Fruit fly (Drosophila melanogaster) whole organism, embryonic: ENCODE measurements around the gene CG43999.

Experiments used
- CG10209 ChIP-seq: fragments of 200-800 bp; sonication (Bioruptor generic); optimal IDR thresholded peaks from 3 replicates; lab custom pipeline; 2017; ENCODE audit warnings: missing biosample characterization, mild to moderate bottlenecking, missing genetic modification characterization, missing genetic modification reagents
- CG11085 ChIP-seq: fragments of 200-800 bp; sonication (Bioruptor generic); IDR thresholded peaks from 2 replicates; pipeline ENCODE4 v1.3.6; 2022; ENCODE audit warnings: missing biosample characterization, missing genetic modification characterization
- CG11398 ChIP-seq: fragments of 200-800 bp; sonication (Bioruptor generic); optimal IDR thresholded peaks from 2 replicates; lab custom pipeline; 2016; ENCODE audit warnings: missing biosample characterization, missing genetic modification characterization
- CG12155 ChIP-seq: fragments of 200-800 bp; sonication (Bioruptor generic); optimal IDR thresholded peaks from 3 replicates; lab custom pipeline; 2016; ENCODE audit warnings: missing biosample characterization, missing genetic modification characterization
- CG12219 ChIP-seq: fragments of 200-800 bp; sonication (Bioruptor generic); optimal IDR thresholded peaks from 3 replicates; lab custom pipeline; 2018; ENCODE audit warnings: missing biosample characterization, mild to moderate bottlenecking, missing genetic modification characterization
- CG12391 ChIP-seq: fragments of 200-800 bp; sonication (Bioruptor generic); optimal IDR thresholded peaks from 3 replicates; lab custom pipeline; 2018; ENCODE audit warnings: missing biosample characterization, mild to moderate bottlenecking, missing genetic modification characterization, moderate library complexity
- CG14014 ChIP-seq: fragments of 200-800 bp; sonication (Bioruptor generic); IDR thresholded peaks from 2 replicates; pipeline ENCODE4 v1.3.6; 2022; ENCODE audit warnings: missing biosample characterization, missing genetic modification characterization
- CG15011 ChIP-seq: fragments of 200-800 bp; sonication (Bioruptor generic); optimal IDR thresholded peaks from 3 replicates; lab custom pipeline; 2018; ENCODE audit warnings: missing biosample characterization, mild to moderate bottlenecking, missing genetic modification characterization
- CG1603 ChIP-seq: fragments of 200-800 bp; sonication (Bioruptor generic); optimal IDR thresholded peaks from 2 replicates; lab custom pipeline; 2019; ENCODE audit warnings: missing biosample characterization, mild to moderate bottlenecking, missing genetic modification characterization, moderate library complexity
- CG1647 ChIP-seq: fragments of 200-800 bp; sonication (Bioruptor generic); optimal IDR thresholded peaks from 3 replicates; lab custom pipeline; 2016; ENCODE audit warnings: missing biosample characterization, missing genetic modification characterization
- CG1792 ChIP-seq: fragments of 200-800 bp; sonication (Bioruptor generic); optimal IDR thresholded peaks from 2 replicates; lab custom pipeline; 2016; ENCODE audit warnings: missing biosample characterization, missing genetic modification characterization
- CG2116 ChIP-seq: fragments of 200-800 bp; sonication (Bioruptor generic); optimal IDR thresholded peaks from 3 replicates; lab custom pipeline; 2018; ENCODE audit warnings: missing biosample characterization, mild to moderate bottlenecking, missing genetic modification characterization
- CG3163 ChIP-seq: fragments of 200-800 bp; sonication (Bioruptor generic); optimal IDR thresholded peaks from 3 replicates; lab custom pipeline; 2016; ENCODE audit warnings: missing biosample characterization, missing genetic modification characterization
- CG32767 ChIP-seq: fragments of 200-800 bp; sonication (Bioruptor generic); IDR thresholded peaks from 2 replicates; pipeline ENCODE4 v1.3.6; 2022; ENCODE audit warnings: missing biosample characterization, missing genetic modification characterization
- CG34422 ChIP-seq: fragments of 200-800 bp; sonication (Bioruptor generic); IDR thresholded peaks from 3 replicates; pipeline ENCODE4 v1.3.6; 2022; ENCODE audit warnings: missing biosample characterization, missing genetic modification characterization
- CG4404 ChIP-seq: fragments of 200-800 bp; sonication (Bioruptor generic); IDR thresholded peaks from 2 replicates; pipeline ENCODE4 v1.3.6; 2022; ENCODE audit warnings: missing biosample characterization, missing genetic modification characterization
- CG6813 ChIP-seq: fragments of 200-800 bp; sonication (Bioruptor generic); optimal IDR thresholded peaks from 2 replicates; lab custom pipeline; 2017; ENCODE audit warnings: missing biosample characterization, missing genetic modification characterization, mild to moderate bottlenecking, moderate library complexity, missing genetic modification reagents
- CG6854 ChIP-seq: fragments of 200-800 bp; sonication (Bioruptor generic); optimal IDR thresholded peaks from 3 replicates; lab custom pipeline; 2017; ENCODE audit warnings: missing biosample characterization, mild to moderate bottlenecking, missing genetic modification characterization
- CG7271 ChIP-seq: fragments of 200-800 bp; sonication (Bioruptor generic); optimal IDR thresholded peaks from 2 replicates; lab custom pipeline; 2018; ENCODE audit warnings: missing biosample characterization, mild to moderate bottlenecking, missing genetic modification characterization, moderate library complexity
- CG8089 ChIP-seq: fragments of 200-800 bp; sonication (Bioruptor generic); optimal IDR thresholded peaks from 3 replicates; lab custom pipeline; 2016; ENCODE audit warnings: missing biosample characterization, missing genetic modification characterization
- CG9727 ChIP-seq: fragments of 200-800 bp; sonication (Bioruptor generic); optimal IDR thresholded peaks from 3 replicates; lab custom pipeline; 2017; ENCODE audit warnings: missing biosample characterization, mild to moderate bottlenecking, missing genetic modification characterization
- CG9817 ChIP-seq: fragments of 200-800 bp; sonication (Bioruptor generic); optimal IDR thresholded peaks from 2 replicates; lab custom pipeline; 2018; ENCODE audit warnings: missing biosample characterization, mild to moderate bottlenecking, missing genetic modification characterization, moderate library complexity
- Dek ChIP-seq: fragments of 200-800 bp; sonication (Bioruptor generic); optimal IDR thresholded peaks from 3 replicates; lab custom pipeline; 2019; ENCODE audit warnings: missing biosample characterization, mild to moderate bottlenecking, missing genetic modification characterization, moderate library complexity
- Doc2 ChIP-seq: fragments of 200-800 bp; sonication (Bioruptor generic); IDR thresholded peaks from 2 replicates; pipeline ENCODE4 v1.3.6; 2022; ENCODE audit warnings: missing biosample characterization, missing genetic modification characterization
- Dp ChIP-seq: fragments of 200-800 bp; sonication (Bioruptor generic); optimal IDR thresholded peaks from 2 replicates; lab custom pipeline; 2018; ENCODE audit warnings: missing biosample characterization, mild to moderate bottlenecking, missing genetic modification characterization, moderate library complexity
- Gug ChIP-seq: fragments of 200-800 bp; sonication (Bioruptor generic); IDR thresholded peaks from 4 replicates; pipeline ENCODE4 v1.3.6; 2022; ENCODE audit warnings: missing biosample characterization, missing genetic modification characterization
- HmgZ ChIP-seq: fragments of 200-800 bp; sonication (Bioruptor generic); optimal IDR thresholded peaks from 2 replicates; lab custom pipeline; 2018; ENCODE audit warnings: missing biosample characterization, mild to moderate bottlenecking, missing genetic modification characterization
- Hr78 ChIP-seq, 2 experiments: fragments of 200-800 bp in 1 of 2; fragments of >200 bp in 1 of 2; sonication (Bioruptor generic) in 1 of 2; optimal IDR thresholded peaks; 2 replicates each; lab custom pipeline; 2017 to 2019; ENCODE audit warnings: missing biosample characterization in 2 of 2, missing genetic modification characterization in 2 of 2, mild to moderate bottlenecking in 1 of 2, moderate library complexity in 1 of 2
- Max ChIP-seq: fragments of 200-800 bp; sonication (Bioruptor generic); optimal IDR thresholded peaks from 2 replicates; lab custom pipeline; 2016; ENCODE audit warnings: missing biosample characterization, mild to moderate bottlenecking, missing genetic modification characterization
- Neu2 ChIP-seq: fragments of 200-800 bp; sonication (Bioruptor generic); optimal IDR thresholded peaks from 3 replicates; lab custom pipeline; 2016; ENCODE audit warnings: missing biosample characterization, missing genetic modification characterization, borderline replicate concordance
- Nf-YB ChIP-seq: fragments of 200-800 bp; sonication (Bioruptor generic); optimal IDR thresholded peaks from 3 replicates; lab custom pipeline; 2019; ENCODE audit warnings: missing biosample characterization, mild to moderate bottlenecking, missing genetic modification characterization, moderate library complexity
- Opbp ChIP-seq: fragments of 200-800 bp; sonication (Bioruptor generic); IDR thresholded peaks from 3 replicates; pipeline ENCODE4 v1.3.6; 2022; ENCODE audit warnings: missing biosample characterization, missing genetic modification characterization; ENCODE audit not compliant: partially characterized antibody
- Optix ChIP-seq: fragments of 200-800 bp; sonication (Bioruptor generic); IDR thresholded peaks from 3 replicates; pipeline ENCODE4 v1.3.6; 2022; ENCODE audit warnings: missing biosample characterization, missing genetic modification characterization
- Side ChIP-seq: fragments of 200-800 bp; sonication (Bioruptor generic); optimal IDR thresholded peaks from 2 replicates; lab custom pipeline; 2016; ENCODE audit warnings: missing biosample characterization, missing genetic modification characterization
- Six4 ChIP-seq: fragments of 200-800 bp; sonication (Bioruptor generic); optimal IDR thresholded peaks from 2 replicates; lab custom pipeline; 2016; ENCODE audit warnings: missing biosample characterization, missing genetic modification characterization
- Sox102F ChIP-seq: fragments of 200-800 bp; sonication (Bioruptor generic); optimal IDR thresholded peaks from 2 replicates; lab custom pipeline; 2018; ENCODE audit warnings: missing biosample characterization, mild to moderate bottlenecking, missing genetic modification characterization, moderate library complexity
- al ChIP-seq: fragments of 200-800 bp; sonication (Bioruptor generic); IDR thresholded peaks from 2 replicates; pipeline ENCODE4 v1.3.6; 2022; ENCODE audit warnings: missing biosample characterization, missing genetic modification characterization
- ase ChIP-seq: fragments of 200-800 bp; sonication (Bioruptor generic); IDR thresholded peaks from 3 replicates; pipeline ENCODE4 v1.3.6; 2022; ENCODE audit warnings: missing biosample characterization, missing genetic modification characterization
- bab2 ChIP-seq: fragments of 200-800 bp; sonication (Bioruptor generic); optimal IDR thresholded peaks from 2 replicates; lab custom pipeline; 2016; ENCODE audit warnings: missing biosample characterization, missing genetic modification characterization
- br ChIP-seq: fragments of >200 bp; optimal IDR thresholded peaks from 2 replicates; lab custom pipeline; 2017
- bsh ChIP-seq, 2 experiments: fragments of 200-800 bp; sonication (Bioruptor generic); optimal IDR thresholded peaks; 2 replicates each; lab custom pipeline; 2017 to 2018; ENCODE audit warnings: mild to moderate bottlenecking in 2 of 2, missing biosample characterization in 2 of 2, missing genetic modification characterization in 2 of 2, moderate library complexity in 1 of 2
- gt ChIP-seq: fragments of 200-800 bp; sonication (Bioruptor generic); IDR thresholded peaks from 2 replicates; pipeline ENCODE4 v1.3.6; 2022; ENCODE audit warnings: missing biosample characterization, missing genetic modification characterization
- h ChIP-seq: fragments of >200 bp; optimal IDR thresholded peaks from 2 replicates; lab custom pipeline; 2017
- lmd ChIP-seq: fragments of 200-800 bp; sonication (Bioruptor generic); IDR thresholded peaks from 2 replicates; pipeline ENCODE4 v1.3.6; 2022; ENCODE audit warnings: missing biosample characterization, missing genetic modification characterization
- lov ChIP-seq, 2 experiments: fragments of 200-800 bp in 1 of 2; fragments of >200 bp in 1 of 2; sonication (Bioruptor generic) in 1 of 2; IDR thresholded peaks in 1 of 2; optimal IDR thresholded peaks in 1 of 2; 2 replicates in 1 of 2; 3 replicates in 1 of 2; pipeline versions ENCODE4 v1.3.6 to Lab custom; 2017 to 2022; ENCODE audit warnings: missing biosample characterization in 1 of 2, missing genetic modification characterization in 1 of 2
- onecut ChIP-seq: fragments of 200-800 bp; sonication (Bioruptor generic); IDR thresholded peaks from 2 replicates; pipeline ENCODE4 v1.3.6; 2022; ENCODE audit warnings: missing biosample characterization, missing genetic modification characterization
- psq ChIP-seq: fragments of 200-800 bp; sonication (Bioruptor generic); optimal IDR thresholded peaks from 2 replicates; lab custom pipeline; 2017; ENCODE audit warnings: missing biosample characterization, missing genetic modification characterization
- vnd ChIP-seq: fragments of 200-800 bp; sonication (Bioruptor generic); IDR thresholded peaks from 3 replicates; pipeline ENCODE4 v1.3.6; 2022; ENCODE audit warnings: missing biosample characterization, missing genetic modification characterization; ENCODE audit not compliant: partially characterized antibody
- vvl ChIP-seq: fragments of 200-800 bp; sonication (Bioruptor generic); IDR thresholded peaks from 2 replicates; pipeline ENCODE4 v1.3.6; 2022; ENCODE audit warnings: missing biosample characterization, missing genetic modification characterization
- zen2 ChIP-seq: fragments of 200-800 bp; sonication (Bioruptor generic); IDR thresholded peaks from 3 replicates; pipeline ENCODE4 v1.3.6; 2022; ENCODE audit warnings: missing biosample characterization, missing genetic modification characterization; ENCODE audit not compliant: partially characterized antibody
- zf30C ChIP-seq: fragments of 200-800 bp; sonication (Bioruptor generic); optimal IDR thresholded peaks from 3 replicates; lab custom pipeline; 2018; ENCODE audit warnings: missing biosample characterization, mild to moderate bottlenecking, missing genetic modification characterization

CG43999 gene

DNA sequence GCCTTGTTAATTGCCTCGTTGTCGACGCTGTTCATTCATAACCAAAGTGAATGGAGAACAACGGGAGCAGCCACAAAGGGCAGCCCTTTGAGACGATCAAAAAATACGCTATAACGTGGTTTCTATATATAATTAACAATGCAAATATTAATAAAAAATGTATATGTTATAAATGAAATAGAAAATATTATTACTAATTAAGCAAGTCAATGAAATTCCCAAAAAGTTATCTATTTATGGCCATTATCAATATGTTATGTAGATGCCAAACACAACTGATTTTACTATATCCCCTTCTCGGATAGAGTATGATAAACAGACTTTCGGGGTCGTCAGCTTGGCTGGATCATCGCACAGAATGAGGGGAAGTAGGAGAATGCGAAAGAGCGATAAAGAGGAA, 40.6 kb upstream of the CG43999 start (continued):
- TF ChIP-seq CG1603 (tag; lab: Kevin White, UChicago): no peak
- TF ChIP-seq vvl: peak; percentile 50; the same call in 1 of the 2 replicates
- no peak for TF ChIP-seq Gug (GFP tag; lab: Robert Waterston, UW)
- TF ChIP-seq bab2 (GFP tag; lab: Kevin White, UChicago): no peak
- TF ChIP-seq lmd (GFP tag; lab: Robert Waterston, UW): peak; percentile 65
- TF ChIP-seq HmgZ (tag; lab: Kevin White, UChicago): no peak
- TF ChIP-seq CG14014 (GFP tag; lab: Robert Waterston, UW): peak; percentile 30; the same call in 1 of the 2 replicates
- TF ChIP-seq vnd (GFP tag; lab: Robert Waterston, UW): no peak
- TF ChIP-seq Side (GFP tag; lab: Kevin White, UChicago): no peak
- TF ChIP-seq Optix (GFP tag; lab: Robert Waterston, UW): no peak
- TF ChIP-seq psq (GFP tag; lab: Kevin White, UChicago): no peak
- TF ChIP-seq CG11085 (GFP tag; lab: Robert Waterston, UW): no peak
- no peak for TF ChIP-seq CG8089 (GFP tag; lab: Kevin White, UChicago)
- no peak for TF ChIP-seq CG2116
- no peak for TF ChIP-seq CG12219 (GFP tag; lab: Kevin White, UChicago)
- TF ChIP-seq CG34422: no peak; the same call in 1 of the 3 replicates
- TF ChIP-seq Sox102F (GFP tag; lab: Kevin White, UChicago): peak; percentile 69
- TF ChIP-seq CG6813 (GFP tag; lab: Kevin White, UChicago): no peak
- TF ChIP-seq gt (GFP tag; lab: Robert Waterston, UW): no peak
- peak; percentile 29 for TF ChIP-seq Dek (tag; lab: Kevin White, UChicago)
- no peak for TF ChIP-seq CG1792 (GFP tag; lab: Kevin White, UChicago)
- TF ChIP-seq zf30C (GFP tag; lab: Kevin White, UChicago): no peak
- TF ChIP-seq h (lab: Kevin White, UChicago): no peak
- no peak for TF ChIP-seq Max (GFP tag; lab: Kevin White, UChicago)
- no peak for TF ChIP-seq CG10209 (GFP tag; lab: Kevin White, UChicago)
- TF ChIP-seq CG9817 (tag; lab: Kevin White, UChicago): peak; percentile 70
- peak; percentile 42; the same call in 1 of the 2 replicates for TF ChIP-seq CG32767 (GFP tag; lab: Robert Waterston, UW)
- no peak for TF ChIP-seq Neu2 (GFP tag; lab: Kevin White, UChicago)
- TF ChIP-seq Doc2 (GFP tag; lab: Robert Waterston, UW): no peak
- no peak for TF ChIP-seq Opbp (GFP tag; lab: Robert Waterston, UW)
- no peak for TF ChIP-seq CG3163
- TF ChIP-seq CG11398 (GFP tag; lab: Kevin White, UChicago): no peak
- TF ChIP-seq Nf-YB (GFP tag; lab: Kevin White, UChicago): no peak
- TF ChIP-seq Hr78 (GFP tag; optimal IDR thresholded peaks at IDR 0.05; lab: Kevin White, UChicago): peak in 1 of 2 experiments; percentile 35
- peak; percentile 50 for TF ChIP-seq CG12391
- TF ChIP-seq CG12155: no peak
- no peak for TF ChIP-seq zen2 (GFP tag; lab: Robert Waterston, UW)
- TF ChIP-seq CG7271: no peak
- TF ChIP-seq al (GFP tag; lab: Robert Waterston, UW): peak; percentile 56
- TF ChIP-seq CG1647 (GFP tag; lab: Kevin White, UChicago): no peak
- TF ChIP-seq br: no peak
- TF ChIP-seq CG9727 (GFP tag; lab: Kevin White, UChicago): peak; percentile 7
- no peak for TF ChIP-seq Six4
- TF ChIP-seq ase (GFP tag; lab: Robert Waterston, UW): peak; percentile 58; the same call in 1 of the 3 replicates
- TF ChIP-seq CG15011 (GFP tag; lab: Kevin White, UChicago): no peak
- no peak for TF ChIP-seq Dp (GFP tag; lab: Kevin White, UChicago)
- TF ChIP-seq lov (optimal IDR thresholded peaks at IDR 0.05; lab: Kevin White, UChicago): no peak
- no peak for TF ChIP-seq lov (GFP tag; IDR thresholded peaks at IDR 0.05; lab: Robert Waterston, UW)
- TF ChIP-seq CG4404 (GFP tag; lab: Robert Waterston, UW): no peak
- peak in 1 of 2 experiments; percentile 53 for TF ChIP-seq bsh (GFP tag; optimal IDR thresholded peaks at IDR 0.05; lab: Kevin White, UChicago)
- no peak for TF ChIP-seq onecut (GFP tag; lab: Robert Waterston, UW)
- TF ChIP-seq CG6854 (GFP tag; lab: Kevin White, UChicago): no peak
